Fruit fly (Drosophila melanogaster) Kc167 (cell line): ENCODE data around the gene CG12010.

Source experiments
- Myc ChIP-seq: fragments of >200 bp; optimal IDR thresholded peaks from 2 replicates; lab custom pipeline; 2017; ENCODE audit warnings: missing external identifiers
- Sin3A ChIP-seq: fragments of >200 bp; optimal IDR thresholded peaks from 2 replicates; lab custom pipeline; 2018; ENCODE audit warnings: missing external identifiers
- h ChIP-seq: fragments of >200 bp; optimal IDR thresholded peaks from 3 replicates; lab custom pipeline; 2018; ENCODE audit warnings: missing external identifiers
- insv ChIP-seq: fragments of >200 bp; optimal IDR thresholded peaks from 3 replicates; lab custom pipeline; 2018; ENCODE audit warnings: missing external identifiers
- psq ChIP-seq: fragments of >200 bp; optimal IDR thresholded peaks from 2 replicates; lab custom pipeline; 2017; ENCODE audit warnings: missing external identifiers
- ttk ChIP-seq: sonication (Bioruptor generic); optimal IDR thresholded peaks from 2 replicates; lab custom pipeline; 2017; ENCODE audit warnings: missing external identifiers

DNA sequence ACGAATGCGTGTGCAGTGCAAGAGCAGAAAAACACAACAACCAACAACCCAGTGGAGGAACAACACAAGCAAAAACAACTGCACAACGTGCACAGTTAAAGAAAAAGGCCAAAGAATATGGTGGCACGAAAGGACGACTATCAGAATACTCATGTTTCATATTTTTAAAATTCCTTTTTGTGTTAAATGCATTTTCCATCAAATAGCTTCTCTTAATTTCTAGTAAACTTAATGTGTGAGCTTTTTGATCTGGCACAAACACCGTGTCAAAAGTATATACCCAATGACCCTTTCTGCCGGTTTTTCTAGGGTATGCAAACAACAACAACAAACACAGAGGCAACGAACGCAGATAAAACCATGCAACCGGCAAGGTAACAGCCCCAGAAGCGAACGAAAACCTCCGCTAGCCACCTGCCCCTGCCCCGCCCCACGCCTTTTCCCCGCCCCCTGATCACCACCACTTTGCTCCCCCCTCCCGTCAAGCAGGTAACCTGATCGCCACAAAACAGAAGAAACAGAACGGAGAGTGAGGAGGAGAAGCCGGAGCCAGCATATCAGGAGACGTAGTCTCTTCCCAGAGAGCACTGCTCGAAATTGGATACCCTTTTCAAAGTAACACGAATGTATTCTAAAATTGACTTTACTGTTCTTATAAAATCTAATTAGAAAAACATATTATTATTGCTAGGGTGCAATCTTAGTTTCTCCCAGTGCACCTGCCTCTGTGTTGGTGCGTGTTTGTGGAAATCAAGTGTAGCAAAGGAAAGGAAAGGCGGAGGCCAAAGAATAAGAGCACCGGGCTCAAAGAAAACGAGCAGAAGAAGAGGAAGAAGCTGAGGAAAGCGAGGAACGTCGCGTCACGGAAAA lies 21.0 kb downstream of the CG12010 start:
- TF ChIP-seq Myc (lab: Kevin White, UChicago) (no peak), h (lab: Kevin White, UChicago) (no peak), psq (lab: Kevin White, UChicago) (no peak), Sin3A (lab: Kevin White, UChicago) (no peak), ttk (lab: Kevin White, UChicago) (no peak), insv (lab: Kevin White, UChicago) (no peak)
